Fruit fly (Drosophila melanogaster) whole organism, wandering third instar larva: Measurements from ENCODE around the gene CG3091.
A peak's percentile ranks its signal among the peaks of the same experiment; 100 is the strongest.

ENCODE experiments used
- Abd-B ChIP-seq: fragments of >200 bp; optimal IDR thresholded peaks from 2 replicates; lab custom pipeline; 2017; ENCODE audit warnings: missing biosample characterization, missing genetic modification characterization
- CG9705 ChIP-seq: fragments of 200-800 bp; sonication (Bioruptor generic); optimal IDR thresholded peaks from 2 replicates; lab custom pipeline; 2018; ENCODE audit warnings: missing biosample characterization, mild to moderate bottlenecking, missing genetic modification characterization
- Dfd ChIP-seq: fragments of >200 bp; optimal IDR thresholded peaks from 2 replicates; lab custom pipeline; 2017; ENCODE audit warnings: missing biosample characterization, missing genetic modification characterization
- Dif ChIP-seq: fragments of 200-275, 200-300 bp; sonication (Bioruptor generic); optimal IDR thresholded peaks from 2 replicates; lab custom pipeline; 2018; ENCODE audit warnings: missing biosample characterization, missing genetic modification characterization; ENCODE audit not compliant: partially characterized antibody
- Hr78 ChIP-seq: fragments of >200 bp; optimal IDR thresholded peaks from 2 replicates; lab custom pipeline; 2017; ENCODE audit warnings: missing biosample characterization, missing genetic modification characterization
- Mio ChIP-seq: sonication (Bioruptor generic); optimal IDR thresholded peaks from 2 replicates; lab custom pipeline; 2016; ENCODE audit warnings: missing biosample characterization, missing genetic modification characterization
- OdsH ChIP-seq: fragments of 200-800 bp; sonication (Bioruptor generic); optimal IDR thresholded peaks from 2 replicates; lab custom pipeline; 2016; ENCODE audit warnings: missing biosample characterization, mild to moderate bottlenecking, missing genetic modification characterization
- br ChIP-seq: fragments of 200-800 bp; sonication (Bioruptor generic); optimal IDR thresholded peaks from 2 replicates; lab custom pipeline; 2016; ENCODE audit warnings: missing biosample characterization, missing genetic modification characterization
- brk ChIP-seq: fragments of 200-800 bp; sonication (Bioruptor generic); optimal IDR thresholded peaks from 2 replicates; lab custom pipeline; 2016; ENCODE audit warnings: missing biosample characterization, mild to moderate bottlenecking, missing genetic modification characterization
- ey ChIP-seq: fragments of 200-800 bp; sonication (Bioruptor generic); optimal IDR thresholded peaks from 2 replicates; lab custom pipeline; 2016; ENCODE audit warnings: missing biosample characterization, missing genetic modification characterization
- fru ChIP-seq: fragments of 200-800 bp; sonication (Bioruptor generic); optimal IDR thresholded peaks from 3 replicates; lab custom pipeline; 2016; ENCODE audit warnings: missing biosample characterization, mild to moderate bottlenecking, missing genetic modification characterization
- h ChIP-seq: fragments of 200-800 bp; sonication (Bioruptor generic); optimal IDR thresholded peaks from 3 replicates; lab custom pipeline; 2016; ENCODE audit warnings: missing biosample characterization, mild to moderate bottlenecking, missing genetic modification characterization
- pan ChIP-seq: fragments of >200 bp; optimal IDR thresholded peaks from 2 replicates; lab custom pipeline; 2017

dm6 chrX:2302875-2303274, 48.9 kb upstream of the CG3091 start:
- TF ChIP-seq pan = no peak
- TF ChIP-seq h = peak; percentile 26
- no peak for TF ChIP-seq Dif (GFP tag; lab: Kevin White, UChicago)
- TF ChIP-seq fru (GFP tag; lab: Kevin White, UChicago) = no peak
- TF ChIP-seq CG9705 (GFP tag; lab: Kevin White, UChicago) = no peak
- no peak for TF ChIP-seq br (GFP tag; lab: Kevin White, UChicago)
- TF ChIP-seq ey (GFP tag; lab: Kevin White, UChicago) = no peak
- no peak for TF ChIP-seq brk (GFP tag; lab: Kevin White, UChicago)
- no peak for TF ChIP-seq Mio (GFP tag; lab: Kevin White, UChicago)
- no peak for TF ChIP-seq OdsH (GFP tag; lab: Kevin White, UChicago)
- no peak for TF ChIP-seq Hr78 (GFP tag; lab: Kevin White, UChicago)
- TF ChIP-seq Abd-B (GFP tag; lab: Kevin White, UChicago) = no peak
- TF ChIP-seq Dfd (GFP tag; lab: Kevin White, UChicago) = no peak
